Fruit fly (Drosophila melanogaster) whole organism, wandering third instar larva: Measurements from ENCODE around the gene fbl.

ENCODE experiments used
- Abd-B ChIP-seq: fragments of >200 bp; optimal IDR thresholded peaks from 2 replicates; lab custom pipeline; 2017; ENCODE audit warnings: missing biosample characterization, missing genetic modification characterization
- CG9705 ChIP-seq: fragments of 200-800 bp; sonication (Bioruptor generic); optimal IDR thresholded peaks from 2 replicates; lab custom pipeline; 2018; ENCODE audit warnings: missing biosample characterization, mild to moderate bottlenecking, missing genetic modification characterization
- Hr78 ChIP-seq: fragments of >200 bp; optimal IDR thresholded peaks from 2 replicates; lab custom pipeline; 2017; ENCODE audit warnings: missing biosample characterization, missing genetic modification characterization
- dl ChIP-seq, 2 experiments: fragments of 175-275, 200-275 bp in 1 of 2; fragments of 200-275 bp in 1 of 2; sonication (Bioruptor generic); optimal IDR thresholded peaks; lab custom pipeline; 2018; ENCODE audit warnings: mild to moderate bottlenecking in 2 of 2, missing biosample characterization in 2 of 2, missing genetic modification characterization in 2 of 2, moderate library complexity in 2 of 2; ENCODE audit not compliant: partially characterized antibody in 2 of 2, insufficient read depth in 1 of 2
- psq ChIP-seq: fragments of 200-800 bp; sonication (Bioruptor generic); optimal IDR thresholded peaks from 3 replicates; lab custom pipeline; 2017; ENCODE audit warnings: missing biosample characterization, mild to moderate bottlenecking, missing genetic modification characterization, moderate library complexity
- sv ChIP-seq: fragments of 200-800 bp; sonication (Bioruptor generic); optimal IDR thresholded peaks from 3 replicates; lab custom pipeline; 2016; ENCODE audit warnings: missing biosample characterization, missing genetic modification characterization

dm6 chr3L:20387038-20387842 is 3.0 kb downstream of the fbl start:
- TF ChIP-seq psq (GFP tag; lab: Kevin White, UChicago) (no peak), dl (GFP tag; optimal IDR thresholded peaks at IDR 0.05; lab: Kevin White, UChicago; ENCODE audit: insufficient read depth in 1 of 2, partially characterized antibody in 2 of 2) (no peak), Hr78 (GFP tag; lab: Kevin White, UChicago) (no peak), Abd-B (GFP tag; lab: Kevin White, UChicago) (no peak), sv (GFP tag; lab: Kevin White, UChicago) (no peak), CG9705 (GFP tag; lab: Kevin White, UChicago) (no peak)
